Fruit fly (Drosophila melanogaster): ENCODE measurements around the gene Dci.

Gene Dci

dm6 chr3L:875416-876011 is 24.4 kb downstream of the Dci start:
- TF ChIP-seq CG14655 (GFP tag; optimal IDR thresholded peaks at IDR 0.05): peak; percentile 52
- TF ChIP-seq Pif1B (GFP tag; optimal IDR thresholded peaks at IDR 0.05): no peak
- TF ChIP-seq rn (GFP tag; IDR thresholded peaks at IDR 0.05): no peak
- peak; percentile 21; the same call in 1 of the 2 replicates for TF ChIP-seq Ets98B (GFP tag; IDR thresholded peaks at IDR 0.05)
- no peak for TF ChIP-seq CG17806 (tag; optimal IDR thresholded peaks at IDR 0.05)
- TF ChIP-seq fd96Ca (GFP tag; IDR thresholded peaks at IDR 0.05): peak; percentile 47; the same call in 1 of the 3 replicates
- no peak for TF ChIP-seq CG34367 (tag; optimal IDR thresholded peaks at IDR 0.05)
- TF ChIP-seq CG8301 (tag; optimal IDR thresholded peaks at IDR 0.05): peak; percentile 53
- TF ChIP-seq CG32121 (GFP tag; IDR thresholded peaks at IDR 0.05): no peak; the same call in 1 of the 2 replicates
- TF ChIP-seq Snoo (tag; optimal IDR thresholded peaks at IDR 0.05): no peak
- TF ChIP-seq CG12605 (GFP tag; IDR thresholded peaks at IDR 0.05): no peak
- no peak for TF ChIP-seq CG13204 (GFP tag; optimal IDR thresholded peaks at IDR 0.05)
- TF ChIP-seq CG9948 (tag; optimal IDR thresholded peaks at IDR 0.05): no peak
- TF ChIP-seq CG10348 (GFP tag; IDR thresholded peaks at IDR 0.05): no peak
- TF ChIP-seq D1 (tag; optimal IDR thresholded peaks at IDR 0.05): no peak
- TF ChIP-seq CG15710 (tag; optimal IDR thresholded peaks at IDR 0.05): no peak
- TF ChIP-seq CG8159 (tag; optimal IDR thresholded peaks at IDR 0.05): no peak
- TF ChIP-seq CG4496 (GFP tag; IDR thresholded peaks at IDR 0.05): 0 out of 3 replicates have a peak, but pooled peaks have one; percentile 34
- no peak for TF ChIP-seq gl (tag; optimal IDR thresholded peaks at IDR 0.05)
- peak; percentile 14 for TF ChIP-seq EcR (GFP tag; optimal IDR thresholded peaks at IDR 0.05)
- no peak for TF ChIP-seq Pif1A (GFP tag; optimal IDR thresholded peaks at IDR 0.05)

- TF ChIP-seq CG12605 (GFP tag; IDR thresholded peaks at IDR 0.05) (no peak), fd96Ca (GFP tag; IDR thresholded peaks at IDR 0.05) (0 out of 3 replicates have a peak, but pooled peaks have one; percentile 2), CG8159 (tag; optimal IDR thresholded peaks at IDR 0.05) (no peak)
These were observed 24.9 kb downstream of the Dci start for dm6 chr3L:876087-876486.

- TF ChIP-seq CG14655 (GFP tag; optimal IDR thresholded peaks at IDR 0.05) (no peak), D1 (tag; optimal IDR thresholded peaks at IDR 0.05) (no peak), CG17806 (tag; optimal IDR thresholded peaks at IDR 0.05) (no peak)
These were observed 25.5 kb downstream of the Dci start for dm6 chr3L:876656-877055.

dm6 chr3L:880851-881250 is 29.7 kb downstream of the Dci start:
- TF ChIP-seq CG32121 (GFP tag; IDR thresholded peaks at IDR 0.05) (no peak), EcR (GFP tag; optimal IDR thresholded peaks at IDR 0.05) (peak; percentile 34), CG8301 (tag; optimal IDR thresholded peaks at IDR 0.05) (no peak), CG9948 (tag; optimal IDR thresholded peaks at IDR 0.05) (no peak), D1 (tag; optimal IDR thresholded peaks at IDR 0.05) (no peak), CG4496 (GFP tag; IDR thresholded peaks at IDR 0.05) (peak; percentile 62), CG10348 (GFP tag; IDR thresholded peaks at IDR 0.05) (no peak), CG12605 (GFP tag; IDR thresholded peaks at IDR 0.05) (peak; percentile 40), Snoo (tag; optimal IDR thresholded peaks at IDR 0.05) (no peak), CG13204 (GFP tag; optimal IDR thresholded peaks at IDR 0.05) (peak; percentile 8)

dm6 chr3L:881496-882235 is 30.5 kb downstream of the Dci start, which contains the start of gene CG13907:
Gene CG13907, minus strand, starts transcription at chr3L:882013.
- no peak for TF ChIP-seq rn (GFP tag; IDR thresholded peaks at IDR 0.05)
- peak; percentile 52; the same call in 2 of the 3 replicates for TF ChIP-seq CG4496 (GFP tag; IDR thresholded peaks at IDR 0.05)
- TF ChIP-seq Pif1B (GFP tag; optimal IDR thresholded peaks at IDR 0.05): no peak
- TF ChIP-seq CG32121 (GFP tag; IDR thresholded peaks at IDR 0.05): peak; percentile 29; the same call in 1 of the 2 replicates
- no peak for TF ChIP-seq CG10348 (GFP tag; IDR thresholded peaks at IDR 0.05)
- TF ChIP-seq D1 (tag; optimal IDR thresholded peaks at IDR 0.05): no peak
- TF ChIP-seq EcR (GFP tag; optimal IDR thresholded peaks at IDR 0.05): peak; percentile 12
- no peak for TF ChIP-seq CG17806 (tag; optimal IDR thresholded peaks at IDR 0.05)
- TF ChIP-seq fd96Ca (GFP tag; IDR thresholded peaks at IDR 0.05): no peak
- peak; percentile 5 for TF ChIP-seq Pif1A (GFP tag; optimal IDR thresholded peaks at IDR 0.05)
- TF ChIP-seq CG8159 (tag; optimal IDR thresholded peaks at IDR 0.05): no peak
- no peak for TF ChIP-seq CG14655 (GFP tag; optimal IDR thresholded peaks at IDR 0.05)
- peak; percentile 47; the same call in 1 of the 2 replicates for TF ChIP-seq CG12605 (GFP tag; IDR thresholded peaks at IDR 0.05)
- no peak for TF ChIP-seq CG13204 (GFP tag; optimal IDR thresholded peaks at IDR 0.05)
- TF ChIP-seq CG8301 (tag; optimal IDR thresholded peaks at IDR 0.05): no peak
- no peak for TF ChIP-seq gl (tag; optimal IDR thresholded peaks at IDR 0.05)
- no peak for TF ChIP-seq CG15710 (tag; optimal IDR thresholded peaks at IDR 0.05)
- no peak for TF ChIP-seq CG34367 (tag; optimal IDR thresholded peaks at IDR 0.05)
- TF ChIP-seq Ets98B (GFP tag; IDR thresholded peaks at IDR 0.05): no peak; the same call in 1 of the 2 replicates

- TF ChIP-seq CG13204 (GFP tag; optimal IDR thresholded peaks at IDR 0.05) (no peak), CG34367 (tag; optimal IDR thresholded peaks at IDR 0.05) (no peak), D1 (tag; optimal IDR thresholded peaks at IDR 0.05) (no peak), CG32121 (GFP tag; IDR thresholded peaks at IDR 0.05) (no peak), CG8301 (tag; optimal IDR thresholded peaks at IDR 0.05) (no peak), CG4496 (GFP tag; IDR thresholded peaks at IDR 0.05) (no peak), CG12605 (GFP tag; IDR thresholded peaks at IDR 0.05) (no peak), CG8159 (tag; optimal IDR thresholded peaks at IDR 0.05) (no peak), fd96Ca (GFP tag; IDR thresholded peaks at IDR 0.05) (no peak), Pif1B (GFP tag; optimal IDR thresholded peaks at IDR 0.05) (no peak), EcR (GFP tag; optimal IDR thresholded peaks at IDR 0.05) (no peak), gl (tag; optimal IDR thresholded peaks at IDR 0.05) (no peak), CG10348 (GFP tag; IDR thresholded peaks at IDR 0.05) (no peak)
These were observed 31.2 kb downstream of the Dci start for dm6 chr3L:882236-882891.
